Fruit fly (Drosophila melanogaster) whole organism, embryonic: ENCODE results near the gene Col4a1.

Experiments used
- Aef1 ChIP-seq: fragments of 200-800 bp; sonication (Bioruptor generic); IDR thresholded peaks from 3 replicates; pipeline ENCODE4 v1.3.6; 2022; ENCODE audit warnings: missing biosample characterization, missing genetic modification characterization
- Atf-2 ChIP-seq: fragments of 200-800 bp; sonication (Bioruptor generic); optimal IDR thresholded peaks from 2 replicates; lab custom pipeline; 2016; ENCODE audit warnings: missing biosample characterization, missing genetic modification characterization
- B-H1 ChIP-seq: fragments of 200-800 bp; sonication (Bioruptor generic); IDR thresholded peaks from 3 replicates; pipeline ENCODE4 v1.3.6; 2022; ENCODE audit warnings: missing biosample characterization, missing genetic modification characterization
- Blimp-1 ChIP-seq: fragments of 200-800 bp; sonication (Bioruptor generic); optimal IDR thresholded peaks from 3 replicates; lab custom pipeline; 2018; ENCODE audit warnings: missing biosample characterization, missing genetic modification characterization, mild to moderate bottlenecking, moderate library complexity, missing genetic modification reagents
- CG10147 ChIP-seq: fragments of 200-800 bp; sonication (Bioruptor generic); optimal IDR thresholded peaks from 2 replicates; lab custom pipeline; 2019; ENCODE audit warnings: missing biosample characterization, mild to moderate bottlenecking, missing genetic modification characterization, moderate library complexity
- CG10366 ChIP-seq: fragments of 200-800 bp; sonication (Bioruptor generic); IDR thresholded peaks from 2 replicates; pipeline ENCODE4 v1.3.6; 2022; ENCODE audit warnings: missing biosample characterization, missing genetic modification characterization
- CG12769 ChIP-seq: fragments of 200-800 bp; sonication (Bioruptor generic); optimal IDR thresholded peaks from 2 replicates; lab custom pipeline; 2019; ENCODE audit warnings: missing biosample characterization, mild to moderate bottlenecking, missing genetic modification characterization, moderate library complexity
- CG17361 ChIP-seq: fragments of 200-800 bp; sonication (Bioruptor generic); IDR thresholded peaks from 3 replicates; pipeline ENCODE4 v1.3.6; 2022; ENCODE audit warnings: missing biosample characterization, missing genetic modification characterization
- CG17568 ChIP-seq: fragments of 200-800 bp; sonication (Bioruptor generic); optimal IDR thresholded peaks from 2 replicates; lab custom pipeline; 2018; ENCODE audit warnings: missing biosample characterization, mild to moderate bottlenecking, missing genetic modification characterization, moderate library complexity
- CG18764 ChIP-seq: fragments of 200-800 bp; sonication (Bioruptor generic); optimal IDR thresholded peaks from 3 replicates; lab custom pipeline; 2016; ENCODE audit warnings: missing biosample characterization, missing genetic modification characterization
- CG2120 ChIP-seq: fragments of 200-800 bp; sonication (Bioruptor generic); optimal IDR thresholded peaks from 3 replicates; lab custom pipeline; 2016; ENCODE audit warnings: missing biosample characterization, missing genetic modification characterization
- CG3407 ChIP-seq: fragments of 200-800 bp; sonication (Bioruptor generic); optimal IDR thresholded peaks from 2 replicates; lab custom pipeline; 2018; ENCODE audit warnings: missing biosample characterization, mild to moderate bottlenecking, missing genetic modification characterization
- CG7987 ChIP-seq: fragments of 200-800 bp; sonication (Bioruptor generic); optimal IDR thresholded peaks from 2 replicates; lab custom pipeline; 2018; ENCODE audit warnings: missing biosample characterization, mild to moderate bottlenecking, missing genetic modification characterization, moderate library complexity
- Dbx ChIP-seq: fragments of 200-800 bp; sonication (Bioruptor generic); IDR thresholded peaks from 3 replicates; pipeline ENCODE4 v1.3.6; 2022; ENCODE audit warnings: missing biosample characterization, missing genetic modification characterization
- Deaf1 ChIP-seq: fragments of 200-800 bp; optimal IDR thresholded peaks from 3 replicates; lab custom pipeline; 2019; ENCODE audit warnings: missing biosample characterization, mild to moderate bottlenecking, missing genetic modification characterization, moderate library complexity
- Dll ChIP-seq: fragments of 200-800 bp; sonication (Bioruptor generic); IDR thresholded peaks from 4 replicates; pipeline ENCODE4 v1.3.6; 2022; ENCODE audit warnings: missing biosample characterization, missing genetic modification characterization; ENCODE audit not compliant: partially characterized antibody
- Drgx ChIP-seq: fragments of 200-800 bp; sonication (Bioruptor generic); IDR thresholded peaks from 2 replicates; pipeline ENCODE4 v1.3.6; 2022; ENCODE audit warnings: missing biosample characterization, missing genetic modification characterization
- Eip74EF ChIP-seq, 2 experiments: fragments of 200-800 bp in 1 of 2; fragments of >200 bp in 1 of 2; sonication (Bioruptor generic) in 1 of 2; optimal IDR thresholded peaks; 2 replicates each; lab custom pipeline; 2017 to 2019; ENCODE audit warnings: missing biosample characterization in 2 of 2, missing genetic modification characterization in 2 of 2, mild to moderate bottlenecking in 1 of 2, moderate library complexity in 1 of 2
- Fer1 ChIP-seq: fragments of 200-800 bp; sonication (Bioruptor generic); optimal IDR thresholded peaks from 2 replicates; lab custom pipeline; 2017; ENCODE audit warnings: missing biosample characterization, mild to moderate bottlenecking, missing genetic modification characterization
- Hey ChIP-seq: fragments of 200-800 bp; sonication (Bioruptor generic); optimal IDR thresholded peaks from 3 replicates; lab custom pipeline; 2018; ENCODE audit warnings: missing biosample characterization, mild to moderate bottlenecking, missing genetic modification characterization
- Hr3 ChIP-seq: fragments of 200-800 bp; sonication (Bioruptor generic); optimal IDR thresholded peaks from 3 replicates; lab custom pipeline; 2016; ENCODE audit warnings: missing biosample characterization, missing genetic modification characterization
- Hr51 ChIP-seq, 2 experiments: fragments of 200-800 bp; sonication (Bioruptor generic); optimal IDR thresholded peaks; 2 replicates in 1 of 2; 3 replicates in 1 of 2; lab custom pipeline; 2016 to 2018; ENCODE audit warnings: missing biosample characterization in 2 of 2, missing genetic modification characterization in 2 of 2, mild to moderate bottlenecking in 1 of 2, moderate library complexity in 1 of 2
- Lpt ChIP-seq: fragments of >200 bp; optimal IDR thresholded peaks from 2 replicates; lab custom pipeline; 2018; ENCODE audit warnings: missing biosample characterization, missing genetic modification characterization
- Max ChIP-seq: fragments of 200-800 bp; sonication (Bioruptor generic); optimal IDR thresholded peaks from 2 replicates; lab custom pipeline; 2016; ENCODE audit warnings: missing biosample characterization, mild to moderate bottlenecking, missing genetic modification characterization
- NFAT ChIP-seq: fragments of 200-800 bp; sonication (Bioruptor generic); IDR thresholded peaks from 2 replicates; pipeline ENCODE4 v1.3.6; 2022; ENCODE audit warnings: missing biosample characterization, missing genetic modification characterization
- Nf-YC ChIP-seq: fragments of 200-800 bp; optimal IDR thresholded peaks from 3 replicates; lab custom pipeline; 2019; ENCODE audit warnings: missing biosample characterization, mild to moderate bottlenecking, missing genetic modification characterization, moderate library complexity
- Oli ChIP-seq: fragments of 200-800 bp; sonication (Bioruptor generic); optimal IDR thresholded peaks from 2 replicates; lab custom pipeline; 2018; ENCODE audit warnings: missing biosample characterization, mild to moderate bottlenecking, missing genetic modification characterization, moderate library complexity
- Sin3A ChIP-seq: fragments of >200 bp; optimal IDR thresholded peaks from 2 replicates; lab custom pipeline; 2018
- Sry-δ ChIP-seq: fragments of 200-800 bp; sonication (Bioruptor generic); optimal IDR thresholded peaks from 2 replicates; lab custom pipeline; 2016; ENCODE audit warnings: missing biosample characterization, missing genetic modification characterization
- bowl ChIP-seq: fragments of 200-800 bp; sonication (Bioruptor generic); IDR thresholded peaks from 2 replicates; pipeline ENCODE4 v1.3.6; 2022; ENCODE audit warnings: missing biosample characterization, missing genetic modification characterization
- br ChIP-seq: fragments of >200 bp; optimal IDR thresholded peaks from 2 replicates; lab custom pipeline; 2017
- bsh ChIP-seq, 2 experiments: fragments of 200-800 bp; sonication (Bioruptor generic); optimal IDR thresholded peaks; 2 replicates each; lab custom pipeline; 2017 to 2018; ENCODE audit warnings: mild to moderate bottlenecking in 2 of 2, missing biosample characterization in 2 of 2, missing genetic modification characterization in 2 of 2, moderate library complexity in 1 of 2
- btn ChIP-seq: fragments of 200-800 bp; sonication (Bioruptor generic); optimal IDR thresholded peaks from 2 replicates; lab custom pipeline; 2016; ENCODE audit warnings: missing biosample characterization, missing genetic modification characterization
- chn ChIP-seq: fragments of 200-800 bp; sonication (Bioruptor generic); optimal IDR thresholded peaks from 2 replicates; lab custom pipeline; 2016; ENCODE audit warnings: missing biosample characterization, missing genetic modification characterization
- dysf ChIP-seq: fragments of 200-800 bp; sonication (Bioruptor generic); IDR thresholded peaks from 3 replicates; pipeline ENCODE4 v1.3.6; 2022; ENCODE audit warnings: missing biosample characterization, missing genetic modification characterization
- fd96Cb ChIP-seq: fragments of 200-800 bp; sonication (Bioruptor generic); optimal IDR thresholded peaks from 2 replicates; lab custom pipeline; 2018; ENCODE audit warnings: missing biosample characterization, mild to moderate bottlenecking, missing genetic modification characterization, moderate library complexity
- fu2 ChIP-seq: fragments of 200-800 bp; sonication (Bioruptor generic); optimal IDR thresholded peaks from 2 replicates; lab custom pipeline; 2016; ENCODE audit warnings: missing biosample characterization, missing genetic modification characterization
- hb ChIP-seq: fragments of 200-800 bp; sonication (Bioruptor generic); IDR thresholded peaks from 3 replicates; pipeline ENCODE4 v1.3.6; 2022; ENCODE audit warnings: missing biosample characterization, missing genetic modification characterization; ENCODE audit not compliant: partially characterized antibody
- hbn ChIP-seq: fragments of 200-800 bp; sonication (Bioruptor generic); IDR thresholded peaks from 2 replicates; pipeline ENCODE4 v1.3.6; 2022; ENCODE audit warnings: missing biosample characterization, missing genetic modification characterization; ENCODE audit not compliant: partially characterized antibody
- jumu ChIP-seq: fragments of 200-800 bp; sonication (Bioruptor generic); optimal IDR thresholded peaks from 3 replicates; lab custom pipeline; 2016; ENCODE audit warnings: missing biosample characterization, missing genetic modification characterization
- ken ChIP-seq: fragments of 200-800 bp; sonication (Bioruptor generic); IDR thresholded peaks from 3 replicates; pipeline ENCODE4 v1.3.6; 2022; ENCODE audit warnings: missing biosample characterization, missing genetic modification characterization
- lola ChIP-seq, 3 experiments: fragments of >200 bp in 2 of 3; fragments of 200-800 bp in 1 of 3; sonication (Bioruptor generic) in 1 of 3; optimal IDR thresholded peaks; 2 replicates each; lab custom pipeline; 2017 to 2019; ENCODE audit warnings: missing biosample characterization in 3 of 3, missing genetic modification characterization in 3 of 3, mild to moderate bottlenecking in 1 of 3, moderate library complexity in 1 of 3
- maf-S ChIP-seq: fragments of 200-800 bp; sonication (Bioruptor generic); optimal IDR thresholded peaks from 2 replicates; lab custom pipeline; 2016; ENCODE audit warnings: missing biosample characterization, missing genetic modification characterization
- mam ChIP-seq: fragments of 200-800 bp; sonication (Bioruptor generic); optimal IDR thresholded peaks from 3 replicates; lab custom pipeline; 2016; ENCODE audit warnings: missing biosample characterization, missing genetic modification characterization
- pzg ChIP-seq: fragments of 200-800 bp; sonication (Bioruptor generic); optimal IDR thresholded peaks from 3 replicates; lab custom pipeline; 2018; ENCODE audit warnings: missing biosample characterization, mild to moderate bottlenecking, missing genetic modification characterization, moderate library complexity
- run ChIP-seq: fragments of 200-800 bp; sonication (Bioruptor generic); optimal IDR thresholded peaks from 3 replicates; lab custom pipeline; 2018; ENCODE audit warnings: missing biosample characterization, mild to moderate bottlenecking, missing genetic modification characterization
- tap ChIP-seq: fragments of 200-800 bp; optimal IDR thresholded peaks from 3 replicates; lab custom pipeline; 2019; ENCODE audit warnings: missing biosample characterization, mild to moderate bottlenecking, missing genetic modification characterization, moderate library complexity
- toy ChIP-seq: fragments of 200-800 bp; sonication (Bioruptor generic); IDR thresholded peaks from 2 replicates; pipeline ENCODE4 v1.3.6; 2022; ENCODE audit warnings: missing biosample characterization, missing genetic modification characterization
- zen ChIP-seq: fragments of 200-800 bp; sonication (Bioruptor generic); optimal IDR thresholded peaks from 3 replicates; lab custom pipeline; 2018; ENCODE audit warnings: missing biosample characterization, mild to moderate bottlenecking, missing genetic modification characterization, moderate library complexity

The Col4a1 gene

dm6 chr2L:5059645-5060254 lies 30.3 kb downstream of the Col4a1 start, which contains the start of gene Rpn11 (continued):
- TF ChIP-seq lola (GFP tag; optimal IDR thresholded peaks at IDR 0.05; lab: Kevin White, UChicago): peak in 1 of 3 experiments; percentile 80
- TF ChIP-seq pzg (GFP tag; lab: Kevin White, UChicago): peak; percentile 50
- TF ChIP-seq CG18764 (GFP tag; lab: Kevin White, UChicago): peak; percentile 28
- peak; percentile 30 for TF ChIP-seq zen
- TF ChIP-seq bowl: no peak
- peak; percentile 24 for TF ChIP-seq mam (GFP tag; lab: Kevin White, UChicago)
- peak; percentile 31 for TF ChIP-seq Atf-2 (GFP tag; lab: Kevin White, UChicago)
- TF ChIP-seq Hr3 (GFP tag; lab: Kevin White, UChicago): peak; percentile 74
- peak; percentile 43 for TF ChIP-seq Fer1 (GFP tag; lab: Kevin White, UChicago)
- TF ChIP-seq toy (GFP tag; lab: Robert Waterston, UW): no peak
- peak; percentile 53 for TF ChIP-seq tap (tag; lab: Kevin White, UChicago)
- no peak for TF ChIP-seq jumu (GFP tag; lab: Kevin White, UChicago)
- peak; percentile 35; the same call in 1 of the 2 replicates for TF ChIP-seq hbn (GFP tag; lab: Robert Waterston, UW)
- no peak for TF ChIP-seq Hey (tag; lab: Kevin White, UChicago)
- peak; percentile 56 for TF ChIP-seq Blimp-1 (GFP tag; lab: Kevin White, UChicago)
- no peak for TF ChIP-seq hb (GFP tag; lab: Robert Waterston, UW)
- peak; percentile 86 for TF ChIP-seq CG17361 (GFP tag; lab: Robert Waterston, UW)
- peak in 1 of 2 experiments; percentile 61 for TF ChIP-seq Hr51 (GFP tag; optimal IDR thresholded peaks at IDR 0.05; lab: Kevin White, UChicago)
- peak; percentile 51 for TF ChIP-seq Sry-δ (GFP tag; lab: Kevin White, UChicago)
- TF ChIP-seq dysf (GFP tag; lab: Robert Waterston, UW): 0 out of 3 replicates have a peak, but pooled peaks have one; percentile 8
- TF ChIP-seq CG3407 (GFP tag; lab: Kevin White, UChicago): peak; percentile 11
- TF ChIP-seq Dbx (GFP tag; lab: Robert Waterston, UW): peak; percentile 24; the same call in 1 of the 3 replicates
- TF ChIP-seq fd96Cb: peak; percentile 45
- TF ChIP-seq CG7987 (GFP tag; lab: Kevin White, UChicago): no peak
- TF ChIP-seq btn (GFP tag; lab: Kevin White, UChicago): no peak
- TF ChIP-seq CG17568 (GFP tag; lab: Kevin White, UChicago): peak; percentile 23
- peak; percentile 26 for TF ChIP-seq Deaf1 (tag; lab: Kevin White, UChicago)
- TF ChIP-seq Drgx (GFP tag; lab: Robert Waterston, UW): no peak
- no peak for TF ChIP-seq br (lab: Kevin White, UChicago)
- peak; percentile 74 for TF ChIP-seq Dll (GFP tag; lab: Robert Waterston, UW)
- TF ChIP-seq chn (GFP tag; lab: Kevin White, UChicago): no peak
- no peak; the same call in 1 of the 2 replicates for TF ChIP-seq CG10366 (GFP tag; lab: Robert Waterston, UW)
- TF ChIP-seq B-H1: peak; percentile 41; the same call in 1 of the 3 replicates
- TF ChIP-seq CG2120 (GFP tag; lab: Kevin White, UChicago): peak; percentile 68
- peak; percentile 44 for TF ChIP-seq Oli
- TF ChIP-seq NFAT (GFP tag; lab: Robert Waterston, UW): 0 out of 2 replicates have a peak, but pooled peaks have one; percentile 34
- peak; percentile 16 for TF ChIP-seq fu2
- peak in 1 of 2 experiments; percentile 37 for TF ChIP-seq Eip74EF (GFP tag; optimal IDR thresholded peaks at IDR 0.05; lab: Kevin White, UChicago)
- peak; percentile 75 for TF ChIP-seq Nf-YC (tag; lab: Kevin White, UChicago)
- TF ChIP-seq Max (GFP tag; lab: Kevin White, UChicago): peak; percentile 46
- peak; percentile 72 for TF ChIP-seq CG10147 (GFP tag; lab: Kevin White, UChicago)
- peak; percentile 25 for TF ChIP-seq maf-S (GFP tag; lab: Kevin White, UChicago)
- no peak for TF ChIP-seq run (tag; lab: Kevin White, UChicago)
- TF ChIP-seq Sin3A (lab: Kevin White, UChicago): peak; percentile 6
- TF ChIP-seq Aef1: 0 out of 3 replicates have a peak, but pooled peaks have one; percentile 17
- no peak for TF ChIP-seq Lpt (GFP tag; lab: Kevin White, UChicago)
- peak in 1 of 2 experiments; percentile 41 for TF ChIP-seq bsh (GFP tag; optimal IDR thresholded peaks at IDR 0.05; lab: Kevin White, UChicago)
- peak; percentile 25 for TF ChIP-seq CG12769 (tag; lab: Kevin White, UChicago)
- TF ChIP-seq ken (GFP tag; lab: Robert Waterston, UW): 0 out of 3 replicates have a peak, but pooled peaks have one; percentile 11
